Fruit fly (Drosophila melanogaster): Measurements from ENCODE around the gene Cad89D.

The Cad89D gene

DNA sequence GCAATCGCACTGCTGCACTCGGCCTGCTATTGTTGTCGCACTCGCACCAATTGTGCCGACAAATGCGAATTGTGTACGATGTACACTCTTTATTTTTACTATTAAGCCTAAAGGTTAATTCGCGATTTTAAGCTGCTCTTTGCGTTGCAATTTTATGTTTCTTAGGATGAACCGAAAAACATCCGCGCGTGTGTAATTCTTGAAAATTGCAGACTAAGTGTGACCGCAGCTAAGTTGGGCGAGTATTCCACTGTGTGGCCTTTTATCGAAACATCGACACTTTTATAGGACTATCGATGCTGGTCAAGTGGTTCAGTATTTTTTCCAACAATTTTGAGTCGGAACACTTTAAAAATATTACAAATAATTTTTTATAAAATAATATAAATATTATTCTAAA, 41.6 kb downstream of the Cad89D start, which contains the start of gene Pak3:
Pak3 (minus strand) TSS at position 225 of the 400 bp plus-strand sequence.
- TF ChIP-seq insv (optimal IDR thresholded peaks at IDR 0.05) = no peak
- TF ChIP-seq Myc (optimal IDR thresholded peaks at IDR 0.05) = no peak
- no peak for TF ChIP-seq h (optimal IDR thresholded peaks at IDR 0.05)
- no peak for TF ChIP-seq Sin3A (optimal IDR thresholded peaks at IDR 0.05)
- no peak for TF ChIP-seq ttk (optimal IDR thresholded peaks at IDR 0.05)

DNA sequence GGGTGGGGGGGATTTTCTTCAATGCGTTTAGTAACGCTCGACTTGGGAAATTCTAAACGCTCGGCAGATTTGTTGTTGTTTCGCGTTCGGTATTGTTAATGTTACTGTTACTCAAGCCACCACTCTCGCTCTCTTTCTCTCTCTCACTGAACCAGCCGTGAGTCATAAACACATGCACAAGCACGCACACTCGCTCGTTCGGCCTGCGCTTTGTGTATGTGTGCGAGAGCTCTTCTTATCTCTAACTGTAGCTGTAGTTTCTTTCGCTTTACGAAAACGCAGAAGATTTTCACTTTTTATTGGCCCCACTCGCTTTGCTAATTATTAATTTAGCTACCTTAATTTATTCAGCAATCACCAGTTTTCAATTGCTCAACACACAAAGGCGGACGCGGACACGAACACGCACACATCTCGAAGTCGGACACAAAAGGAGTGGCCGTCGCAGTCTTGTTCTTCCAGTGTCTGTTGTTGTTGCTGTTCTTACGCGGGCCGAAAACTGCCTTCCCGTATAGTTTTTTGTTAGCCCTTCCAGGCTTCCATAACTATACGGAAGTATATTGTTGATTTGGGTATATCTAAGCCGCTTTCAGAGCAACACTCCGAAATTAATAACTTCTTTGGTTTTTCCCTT, 42.2 kb downstream of the Cad89D start:
- TF ChIP-seq ttk (optimal IDR thresholded peaks at IDR 0.05) = no peak
- TF ChIP-seq Sin3A (optimal IDR thresholded peaks at IDR 0.05) = no peak
- TF ChIP-seq psq (optimal IDR thresholded peaks at IDR 0.05) = no peak
- no peak for TF ChIP-seq Myc (optimal IDR thresholded peaks at IDR 0.05)
- no peak for TF ChIP-seq h (optimal IDR thresholded peaks at IDR 0.05)

DNA sequence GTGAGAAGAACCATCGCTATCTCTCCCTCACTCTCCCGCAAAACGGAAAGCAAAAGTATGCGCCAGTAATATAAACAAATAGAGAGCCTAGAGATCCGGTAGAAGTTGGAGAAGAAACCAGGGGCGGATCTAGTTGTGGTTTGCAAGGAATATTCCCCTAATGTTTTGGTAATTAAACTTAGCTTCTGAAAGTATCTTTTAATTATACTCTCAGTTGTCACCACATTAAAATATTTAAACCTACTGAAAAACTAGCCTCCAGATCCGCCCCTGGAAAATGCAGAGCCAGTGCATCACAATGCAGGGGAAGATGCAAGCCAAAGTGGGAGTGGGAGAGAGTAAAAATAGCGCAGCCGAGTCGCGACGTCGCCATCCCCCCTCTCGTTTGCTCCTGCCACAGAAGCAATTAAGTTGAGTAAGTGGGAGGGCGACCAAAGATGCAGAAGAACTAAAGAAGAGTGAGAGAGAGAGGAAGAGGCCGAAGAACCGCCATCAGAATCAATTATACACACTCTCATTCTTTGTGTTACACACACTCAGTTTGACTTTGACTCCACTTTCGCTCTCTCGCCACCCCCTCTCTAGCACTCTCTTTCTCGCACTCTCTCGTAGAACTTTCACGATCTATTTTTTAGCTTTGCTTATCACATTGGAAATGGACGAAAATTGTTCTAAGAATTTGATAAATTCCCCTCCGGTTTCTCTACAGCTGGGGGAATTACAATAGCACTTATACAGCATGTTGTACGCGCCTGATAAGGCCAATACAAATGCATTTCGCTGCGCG, 45.8 kb downstream of the Cad89D start:
- TF ChIP-seq psq (optimal IDR thresholded peaks at IDR 0.05) = no peak
- no peak for TF ChIP-seq Myc (optimal IDR thresholded peaks at IDR 0.05)
- no peak for TF ChIP-seq ttk (optimal IDR thresholded peaks at IDR 0.05)
- no peak for TF ChIP-seq h (optimal IDR thresholded peaks at IDR 0.05)
- TF ChIP-seq insv (optimal IDR thresholded peaks at IDR 0.05) = no peak
- no peak for TF ChIP-seq Sin3A (optimal IDR thresholded peaks at IDR 0.05)

DNA sequence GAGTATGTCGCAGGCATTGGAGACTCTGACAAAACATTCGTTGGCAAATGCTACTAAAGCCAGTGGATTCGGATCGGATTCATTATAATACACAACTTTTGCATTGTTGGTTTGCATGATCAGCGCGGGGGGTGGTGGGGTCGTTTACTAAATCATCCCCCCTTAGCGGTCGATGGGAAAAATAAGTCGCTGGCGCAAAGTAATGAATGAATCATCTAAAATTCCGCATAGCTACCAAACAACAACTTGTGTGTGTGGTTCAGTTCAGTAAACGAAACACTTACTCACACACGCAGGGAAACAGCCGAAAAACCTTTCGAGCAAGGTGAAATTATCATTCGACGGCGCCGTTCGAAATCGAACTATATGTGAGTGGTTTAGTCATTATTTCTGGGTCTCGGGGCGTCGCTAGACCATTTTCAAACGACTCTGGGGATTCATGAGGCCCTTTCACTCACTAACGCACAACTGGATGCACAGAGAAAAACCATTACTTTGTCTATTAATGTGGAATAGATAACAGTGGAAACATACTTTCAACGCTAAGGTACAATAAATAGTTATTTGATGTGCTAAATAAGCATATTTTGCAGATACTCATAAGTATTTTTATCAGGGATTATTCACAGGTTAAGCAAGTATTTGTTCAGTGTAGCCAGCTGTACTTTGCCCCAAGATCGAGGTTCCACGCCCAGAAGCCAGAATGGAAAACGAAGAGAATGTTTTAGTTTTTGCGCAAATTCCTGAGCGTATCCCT, 46.7 kb downstream of the Cad89D start:
- no peak for TF ChIP-seq psq (optimal IDR thresholded peaks at IDR 0.05)
- no peak for TF ChIP-seq ttk (optimal IDR thresholded peaks at IDR 0.05)
- TF ChIP-seq insv (optimal IDR thresholded peaks at IDR 0.05) = no peak
- no peak for TF ChIP-seq Sin3A (optimal IDR thresholded peaks at IDR 0.05)
- no peak for TF ChIP-seq h (optimal IDR thresholded peaks at IDR 0.05)
- no peak for TF ChIP-seq Myc (optimal IDR thresholded peaks at IDR 0.05)

DNA sequence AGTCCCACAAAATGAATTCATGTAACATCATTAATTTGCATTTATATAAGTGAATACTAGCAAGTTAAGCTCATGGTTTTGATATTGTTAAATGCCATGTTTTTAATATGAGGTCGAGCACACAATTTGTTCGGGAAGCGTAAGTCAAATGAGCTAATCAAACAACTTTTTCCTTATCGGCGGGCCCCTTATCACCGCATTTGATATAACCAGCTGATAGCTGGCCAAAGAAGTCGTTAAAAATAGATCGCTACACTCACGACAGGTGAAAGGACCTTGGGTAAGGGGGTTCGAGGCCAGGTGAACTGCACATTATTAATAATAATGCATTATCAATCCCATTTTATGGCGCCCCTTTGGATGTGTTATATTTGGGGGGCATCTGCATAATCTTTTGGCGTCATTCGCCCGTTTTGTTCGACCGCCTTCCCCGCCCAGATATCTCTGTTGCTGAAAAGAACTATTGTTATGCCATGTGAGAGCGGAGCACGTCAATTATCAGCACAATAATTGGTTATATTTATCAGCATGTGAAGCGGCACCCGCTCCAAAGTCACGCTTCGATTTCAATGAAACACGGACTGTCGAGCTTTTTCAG, 47.7 kb downstream of the Cad89D start:
- TF ChIP-seq Sin3A (optimal IDR thresholded peaks at IDR 0.05) = no peak

DNA sequence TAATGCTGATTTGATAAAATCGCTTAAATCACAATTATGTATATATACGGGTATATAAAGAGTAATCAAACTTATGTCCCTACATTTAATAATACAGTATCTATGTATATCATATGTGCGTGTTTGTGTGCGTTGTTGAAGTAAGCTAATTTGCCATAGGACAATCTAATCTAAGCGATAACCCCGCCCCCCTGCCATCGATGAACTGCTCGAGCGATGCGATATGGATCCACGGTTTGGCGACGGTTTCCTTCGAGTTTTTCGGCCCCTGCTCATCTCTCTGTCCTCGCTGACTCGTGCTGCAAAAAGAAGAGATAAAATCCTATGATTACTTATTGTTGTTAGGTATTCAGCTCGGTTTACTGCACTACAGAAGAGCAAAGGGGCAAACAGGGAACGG, 48.4 kb downstream of the Cad89D start:
- TF ChIP-seq h (optimal IDR thresholded peaks at IDR 0.05) (no peak), insv (optimal IDR thresholded peaks at IDR 0.05) (no peak), Myc (optimal IDR thresholded peaks at IDR 0.05) (no peak), ttk (optimal IDR thresholded peaks at IDR 0.05) (no peak)

DNA sequence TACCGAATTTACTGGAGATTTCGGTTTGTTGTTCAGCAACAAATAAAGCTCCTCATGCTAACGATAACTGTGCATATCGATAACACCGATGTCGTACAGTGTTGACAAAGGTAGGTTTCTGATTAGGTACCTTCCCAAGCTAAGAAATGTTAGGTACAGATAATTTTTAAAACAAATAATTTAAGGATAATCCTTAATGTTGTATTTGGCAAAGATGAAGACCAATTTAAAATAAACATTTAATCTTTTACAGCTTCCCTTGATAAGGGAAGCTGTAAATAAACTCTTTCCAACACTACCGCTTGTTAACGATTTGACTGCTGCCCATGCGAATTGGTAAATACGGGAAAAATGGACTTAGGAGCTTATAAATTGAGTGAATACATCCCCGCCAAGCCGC, 52.3 kb downstream of the Cad89D start, which contains the start of the genes Ttc1 and CG14882:
Ttc1 (minus strand) TSS at position 71 of the 400 bp plus-strand sequence.
CG14882 (plus strand) TSS at position 271 of the 400 bp plus-strand sequence.
- no peak for TF ChIP-seq Myc (optimal IDR thresholded peaks at IDR 0.05)

DNA sequence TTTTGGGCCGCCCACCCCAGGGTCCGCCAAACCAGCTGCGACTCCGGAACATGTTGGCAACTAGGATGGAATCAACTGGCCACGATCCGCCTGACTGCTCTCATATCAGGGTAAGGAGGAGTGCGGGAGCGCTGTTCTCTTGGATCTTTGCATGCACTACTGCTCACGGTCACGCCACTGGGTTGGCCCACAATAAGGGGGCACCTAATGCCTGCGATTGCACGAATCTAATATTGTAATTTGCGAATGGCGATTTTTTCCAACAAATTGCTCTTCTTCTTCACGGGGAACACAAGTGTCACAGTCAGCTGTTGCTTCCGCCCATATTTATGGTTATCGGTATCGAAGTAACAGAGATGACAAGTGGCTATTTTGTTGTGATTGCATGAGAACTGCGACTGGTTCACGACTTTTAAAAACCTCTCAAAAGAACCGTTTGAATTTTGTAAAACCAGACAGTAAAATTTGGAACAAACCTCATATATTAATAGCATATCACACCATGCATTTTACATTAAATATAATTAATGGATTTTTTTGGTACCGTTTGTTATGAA, 53.8 kb downstream of the Cad89D start, which contains the start of gene ema:
ema (minus strand) TSS at position 295 of the 557 bp plus-strand sequence.
- TF ChIP-seq psq (optimal IDR thresholded peaks at IDR 0.05) = no peak
- TF ChIP-seq insv (optimal IDR thresholded peaks at IDR 0.05) = no peak
- TF ChIP-seq ttk (optimal IDR thresholded peaks at IDR 0.05) = no peak
- TF ChIP-seq Sin3A (optimal IDR thresholded peaks at IDR 0.05) = no peak
- TF ChIP-seq h (optimal IDR thresholded peaks at IDR 0.05) = no peak
- TF ChIP-seq Myc (optimal IDR thresholded peaks at IDR 0.05) = no peak

DNA sequence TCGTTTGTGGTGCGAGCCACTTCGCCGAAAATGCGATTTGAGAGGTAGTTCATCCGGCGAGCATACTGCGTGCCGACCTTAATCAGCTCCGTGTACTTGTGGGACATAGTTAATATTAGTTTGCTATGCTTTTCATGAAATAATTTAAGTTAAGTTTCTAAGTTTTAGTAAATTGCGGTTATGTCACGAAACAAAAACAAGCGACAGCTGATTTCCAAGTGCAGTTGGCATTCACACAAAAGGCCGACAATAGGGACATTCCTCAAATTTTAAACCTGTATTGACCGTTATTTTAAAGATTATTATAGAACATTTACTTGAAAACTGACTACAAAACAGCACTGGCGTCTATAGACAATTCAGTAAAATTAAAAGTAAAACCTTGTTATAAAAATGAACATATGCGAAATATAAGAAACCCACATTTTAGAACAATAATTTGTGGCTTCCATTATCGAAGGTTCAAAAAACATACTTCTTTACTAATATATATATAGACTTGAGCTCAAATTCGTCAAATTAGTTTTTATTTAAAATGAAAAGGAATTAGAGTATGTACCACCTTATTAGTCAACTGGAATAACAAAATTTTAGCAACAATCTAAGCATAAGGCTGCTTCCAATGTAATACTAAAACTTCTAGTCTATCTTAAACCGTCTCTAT, 58.7 kb downstream of the Cad89D start, which contains the start of gene mRpS33:
mRpS33 (minus strand) TSS at position 224 of the 664 bp plus-strand sequence.
- TF ChIP-seq h (optimal IDR thresholded peaks at IDR 0.05) (no peak), insv (optimal IDR thresholded peaks at IDR 0.05) (no peak), ttk (optimal IDR thresholded peaks at IDR 0.05) (no peak), Sin3A (optimal IDR thresholded peaks at IDR 0.05) (no peak), Myc (optimal IDR thresholded peaks at IDR 0.05) (no peak)

DNA sequence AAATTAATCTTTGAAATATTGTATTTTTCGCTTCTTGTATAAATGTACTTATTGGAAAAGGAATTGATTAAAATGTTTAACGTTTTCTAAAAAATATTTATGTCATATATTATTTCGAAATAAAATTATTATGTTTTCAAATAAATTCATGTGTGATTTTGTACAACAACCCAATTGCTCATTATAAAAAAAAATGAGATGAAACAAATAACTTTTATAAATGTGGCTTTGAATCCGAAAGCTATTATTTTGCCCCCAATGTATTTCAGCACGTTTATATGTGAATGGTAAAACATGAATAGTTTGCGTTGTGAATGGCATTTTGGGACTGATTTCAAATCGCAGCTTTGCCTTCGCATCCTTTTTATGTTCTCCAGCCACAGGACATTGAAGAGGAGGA, 60.6 kb downstream of the Cad89D start, which contains the start of gene CG14881:
CG14881 (plus strand) TSS at position 301 of the 400 bp plus-strand sequence.
- TF ChIP-seq Myc (optimal IDR thresholded peaks at IDR 0.05) (no peak), h (optimal IDR thresholded peaks at IDR 0.05) (no peak), ttk (optimal IDR thresholded peaks at IDR 0.05) (no peak), insv (optimal IDR thresholded peaks at IDR 0.05) (no peak), Sin3A (optimal IDR thresholded peaks at IDR 0.05) (no peak), psq (optimal IDR thresholded peaks at IDR 0.05) (no peak)

All from Kc167 (cell line).